Fruit fly (Drosophila melanogaster): ENCODE measurements around the gene raptor.

The raptor gene

DNA sequence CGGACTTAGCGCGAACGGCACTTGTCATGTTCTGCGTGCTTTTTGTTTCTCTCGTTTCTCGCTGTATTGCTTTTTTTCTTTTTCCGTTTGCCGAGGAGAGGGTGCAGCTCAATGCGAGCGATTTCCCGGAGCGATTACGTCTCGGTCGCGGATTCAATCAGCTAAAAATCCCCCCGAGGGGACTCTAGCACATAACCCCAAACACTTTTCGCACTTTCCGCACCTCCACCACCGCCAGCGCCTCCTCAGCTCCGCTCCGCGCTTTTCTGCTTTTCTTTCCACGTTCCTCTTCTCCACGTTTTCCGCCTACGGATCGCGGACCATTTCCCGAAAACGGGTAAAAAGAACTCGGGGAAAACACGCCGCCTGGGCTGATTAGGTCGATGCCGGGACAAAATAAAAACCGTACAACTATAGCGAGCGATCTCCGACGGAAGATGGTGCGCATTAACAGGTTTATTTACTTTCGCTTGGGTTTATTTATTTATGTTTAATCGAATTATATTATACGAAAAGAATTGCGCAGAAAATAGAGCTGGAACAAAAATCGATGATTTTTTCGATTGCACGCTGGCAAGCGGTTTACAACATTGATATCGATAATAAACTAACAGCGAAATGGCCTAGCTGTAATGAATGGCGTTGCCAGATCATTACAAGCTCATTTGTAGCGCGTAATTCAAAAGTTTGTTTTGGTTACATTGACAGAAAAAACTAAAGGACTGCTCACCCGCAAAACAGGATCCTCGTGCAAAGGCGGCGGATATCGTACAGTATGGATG is at the start of gene raptor:
Gene raptor (minus strand): TSS at position 523 of the 782 bp plus-strand sequence.
- TF ChIP-seq pan (optimal IDR thresholded peaks at IDR 0.05): no peak

DNA sequence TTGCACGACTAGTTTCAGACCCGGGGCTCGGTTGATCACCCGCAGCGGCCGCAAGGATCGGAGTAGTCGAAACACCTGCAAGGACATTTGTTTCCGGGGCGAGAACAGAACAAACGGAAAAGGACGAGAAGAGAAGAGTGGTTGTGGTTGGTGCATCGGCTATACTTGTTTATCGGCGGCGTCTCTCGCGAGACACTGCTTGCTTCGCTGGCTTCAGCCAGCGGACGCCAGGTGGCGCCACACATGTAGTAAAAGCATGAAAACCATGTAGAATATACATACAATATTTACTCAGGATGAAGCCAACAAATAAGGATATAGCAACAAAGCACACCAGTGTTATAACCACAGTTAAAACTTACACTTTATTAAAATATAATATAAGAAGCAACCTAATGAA is 19.9 kb upstream of the raptor start:
- no peak for TF ChIP-seq psq (optimal IDR thresholded peaks at IDR 0.05)
- no peak for TF ChIP-seq usp (GFP tag; optimal IDR thresholded peaks at IDR 0.05)
- no peak for TF ChIP-seq CG8478 (optimal IDR thresholded peaks at IDR 0.05)
- TF ChIP-seq Dll (optimal IDR thresholded peaks at IDR 0.05): no peak
- no peak for TF ChIP-seq pan (optimal IDR thresholded peaks at IDR 0.05)
- no peak for TF ChIP-seq EcR (GFP tag; optimal IDR thresholded peaks at IDR 0.05)

DNA sequence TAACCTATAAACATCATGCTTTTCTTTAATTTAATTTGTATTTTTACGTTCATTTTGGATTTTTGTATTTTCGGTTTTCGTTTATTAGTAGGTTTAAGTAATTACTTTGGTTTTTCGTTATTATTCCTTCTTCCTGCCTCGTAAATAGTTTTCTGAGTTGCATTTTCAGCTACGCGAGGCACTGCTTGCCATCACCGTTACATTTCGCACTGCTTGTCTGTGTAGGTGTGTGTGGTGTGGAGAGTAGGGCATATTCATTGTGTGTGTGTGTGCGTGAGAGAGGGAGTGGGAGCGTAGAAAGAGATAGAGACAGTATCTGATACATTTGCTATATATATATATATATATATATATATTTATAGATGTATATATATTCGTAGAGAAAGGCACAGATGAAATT is 14.7 kb upstream of the raptor start:
- TF ChIP-seq Dll (optimal IDR thresholded peaks at IDR 0.05) (no peak), psq (optimal IDR thresholded peaks at IDR 0.05) (no peak), EcR (GFP tag; optimal IDR thresholded peaks at IDR 0.05) (no peak), usp (GFP tag; optimal IDR thresholded peaks at IDR 0.05) (no peak), pan (optimal IDR thresholded peaks at IDR 0.05) (no peak), CG8478 (optimal IDR thresholded peaks at IDR 0.05) (no peak)

DNA sequence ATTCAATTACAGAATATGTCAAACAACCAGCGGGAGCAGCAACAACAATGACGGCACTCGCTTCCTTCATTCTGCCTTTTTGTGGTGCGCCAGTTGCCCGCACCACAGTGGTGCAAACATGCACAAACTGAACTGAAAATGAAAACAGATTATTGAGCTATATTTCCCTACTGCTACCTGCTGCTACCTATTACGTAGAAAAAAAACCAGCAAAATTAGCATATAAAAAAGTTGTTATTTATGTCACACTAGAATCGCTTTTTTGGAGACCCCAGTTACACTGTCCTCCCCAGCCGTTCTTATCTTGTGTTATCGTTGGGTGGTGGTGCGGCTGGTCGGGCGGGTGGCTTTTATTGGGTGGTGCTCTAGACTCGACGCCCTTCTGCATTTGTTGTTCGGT is 7.6 kb upstream of the raptor start:
- TF ChIP-seq Dll (optimal IDR thresholded peaks at IDR 0.05): no peak

DNA sequence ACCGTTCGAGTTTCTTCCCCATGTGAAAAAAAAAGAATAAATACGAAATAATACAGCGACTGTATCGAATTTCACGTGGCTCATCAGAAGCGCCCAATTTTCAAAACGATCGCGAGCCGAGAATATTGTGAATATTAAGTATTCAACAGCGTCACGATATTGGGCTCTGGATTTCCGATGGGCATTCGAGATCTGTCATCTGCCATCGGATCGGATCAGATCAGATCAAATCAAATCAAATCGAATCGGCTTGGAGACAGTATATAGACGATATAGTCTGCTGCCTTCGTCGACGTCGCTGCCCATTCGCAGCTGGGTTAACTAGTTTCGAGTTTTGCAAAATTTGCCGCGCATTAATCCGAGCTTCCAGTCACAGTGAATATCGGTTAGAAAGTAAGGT is 4.6 kb upstream of the raptor start:
- TF ChIP-seq CG8478 (optimal IDR thresholded peaks at IDR 0.05) (no peak), Dll (optimal IDR thresholded peaks at IDR 0.05) (no peak), EcR (GFP tag; optimal IDR thresholded peaks at IDR 0.05) (no peak), usp (GFP tag; optimal IDR thresholded peaks at IDR 0.05) (no peak), psq (optimal IDR thresholded peaks at IDR 0.05) (no peak), pan (optimal IDR thresholded peaks at IDR 0.05) (no peak)

DNA sequence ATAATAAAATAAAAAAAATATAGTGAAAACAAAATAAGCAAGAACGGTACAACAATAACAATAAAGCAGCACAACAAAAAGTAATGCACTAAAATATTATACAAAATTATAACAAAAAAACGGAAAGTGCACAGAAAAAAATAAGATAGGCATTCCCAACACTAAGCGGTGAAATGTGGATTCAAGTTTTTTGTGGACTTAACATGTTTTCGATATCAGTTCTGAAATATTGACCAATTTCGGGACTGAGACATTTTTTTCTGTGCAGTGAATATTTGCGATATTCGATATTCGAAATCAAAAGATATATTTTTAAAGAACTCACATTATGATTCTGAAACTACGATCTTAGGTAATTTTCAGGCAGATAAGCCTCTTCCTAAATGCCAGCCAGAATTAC is 4.1 kb upstream of the raptor start:
- TF ChIP-seq pan (optimal IDR thresholded peaks at IDR 0.05) (no peak), usp (GFP tag; optimal IDR thresholded peaks at IDR 0.05) (no peak), CG8478 (optimal IDR thresholded peaks at IDR 0.05) (no peak), EcR (GFP tag; optimal IDR thresholded peaks at IDR 0.05) (no peak), psq (optimal IDR thresholded peaks at IDR 0.05) (no peak), Dll (optimal IDR thresholded peaks at IDR 0.05) (no peak)

DNA sequence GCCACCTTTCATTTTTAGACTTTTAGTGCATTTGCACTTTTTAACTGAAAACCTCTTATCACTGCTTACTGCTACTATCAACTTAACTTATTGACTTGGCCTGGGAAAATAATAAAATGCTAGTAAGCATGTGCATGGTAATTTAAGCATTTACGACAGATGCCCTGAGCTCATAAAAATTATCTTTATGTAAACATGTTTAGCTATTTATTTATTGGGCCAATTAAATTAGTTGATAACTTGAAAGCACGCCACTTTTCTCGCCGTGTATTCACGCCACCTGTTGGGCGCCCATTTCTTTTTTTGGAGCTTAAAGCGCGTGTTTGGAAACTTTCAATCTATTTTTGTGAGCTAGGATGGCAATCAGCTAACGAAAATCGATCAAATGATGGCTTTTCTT is 2.2 kb upstream of the raptor start:
- TF ChIP-seq CG8478 (optimal IDR thresholded peaks at IDR 0.05): no peak
- no peak for TF ChIP-seq pan (optimal IDR thresholded peaks at IDR 0.05)
- TF ChIP-seq Dll (optimal IDR thresholded peaks at IDR 0.05): no peak
- TF ChIP-seq psq (optimal IDR thresholded peaks at IDR 0.05): no peak
- no peak for TF ChIP-seq EcR (GFP tag; optimal IDR thresholded peaks at IDR 0.05)
- no peak for TF ChIP-seq usp (GFP tag; optimal IDR thresholded peaks at IDR 0.05)

DNA sequence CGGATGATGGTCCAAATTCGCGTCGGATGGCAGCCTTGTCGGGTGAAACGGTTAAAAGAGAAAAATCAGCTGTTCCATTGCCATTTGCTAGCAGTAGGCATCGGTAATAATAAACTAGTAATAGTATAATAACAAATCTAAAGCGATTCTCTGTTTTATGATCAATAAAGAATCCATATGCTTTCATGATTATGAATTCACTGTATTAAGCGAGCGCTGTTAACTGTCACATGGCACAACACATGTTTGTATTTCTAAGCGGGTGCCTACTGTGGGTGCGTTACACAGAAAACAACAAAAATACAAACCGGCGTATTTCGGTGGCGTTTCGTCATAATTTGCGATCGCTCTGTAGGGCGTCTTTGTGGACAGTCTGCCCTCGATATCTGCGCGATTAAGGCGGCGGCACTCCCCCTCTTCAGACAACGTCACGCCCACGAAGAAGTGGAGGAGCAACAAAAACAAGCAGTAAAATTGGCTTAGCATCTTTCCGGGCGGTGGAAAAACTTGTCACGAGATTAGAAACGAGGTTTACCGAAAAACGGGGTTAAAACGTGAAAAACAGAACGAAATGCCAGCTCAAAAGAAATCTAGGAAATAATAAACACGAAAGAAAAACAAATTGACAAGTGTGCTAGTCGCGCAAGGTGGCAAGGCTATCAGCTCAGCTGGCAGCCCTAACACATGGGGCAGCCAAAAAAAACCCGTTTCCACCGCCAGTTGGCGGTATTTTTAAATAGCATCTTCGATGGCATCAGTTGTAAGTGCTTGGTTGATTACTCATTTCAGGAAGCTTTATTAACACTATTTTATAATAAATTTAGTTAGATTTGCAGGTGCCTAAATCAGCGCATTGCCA is 1.0 kb upstream of the raptor start, which contains the start of the genes Nep1 and Mipp2:
Gene Nep1 (plus strand): TSS at position 397 of the 859 bp plus-strand sequence.
Gene Mipp2 (minus strand): TSS at position 663 of the 859 bp plus-strand sequence.
- TF ChIP-seq CG8478 (optimal IDR thresholded peaks at IDR 0.05) (no peak), Dll (optimal IDR thresholded peaks at IDR 0.05) (no peak), EcR (GFP tag; optimal IDR thresholded peaks at IDR 0.05) (no peak), pan (optimal IDR thresholded peaks at IDR 0.05) (no peak), psq (optimal IDR thresholded peaks at IDR 0.05) (no peak), usp (GFP tag; optimal IDR thresholded peaks at IDR 0.05) (no peak)

DNA sequence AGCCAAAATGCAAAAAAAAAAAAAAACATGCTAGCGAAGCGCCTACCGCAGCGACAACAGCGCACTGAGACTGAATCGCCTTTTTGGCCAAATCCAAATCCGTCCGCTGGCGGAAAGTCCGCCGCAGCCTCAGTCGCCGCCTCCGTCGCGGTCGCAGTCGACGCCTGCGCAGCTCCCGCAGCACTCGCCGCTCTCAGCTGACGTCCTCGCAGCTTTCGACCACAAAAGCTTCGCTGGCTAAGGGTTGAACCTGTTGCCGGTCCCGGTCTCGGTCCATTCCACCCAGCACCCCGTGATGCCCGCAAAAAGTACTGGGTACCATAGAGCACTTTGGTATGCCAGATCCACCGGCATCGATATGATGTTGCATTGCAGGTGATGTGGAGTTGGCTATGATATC is 8.7 kb downstream of the raptor start, which contains the start of gene CG4660:
Gene CG4660 (minus strand): TSS at position 77 of the 400 bp plus-strand sequence.
- no peak for TF ChIP-seq usp (GFP tag; optimal IDR thresholded peaks at IDR 0.05)
- no peak for TF ChIP-seq pan (optimal IDR thresholded peaks at IDR 0.05)
- no peak for TF ChIP-seq CG8478 (optimal IDR thresholded peaks at IDR 0.05)
- TF ChIP-seq psq (optimal IDR thresholded peaks at IDR 0.05): no peak
- TF ChIP-seq EcR (GFP tag; optimal IDR thresholded peaks at IDR 0.05): no peak
- TF ChIP-seq Dll (optimal IDR thresholded peaks at IDR 0.05): no peak

DNA sequence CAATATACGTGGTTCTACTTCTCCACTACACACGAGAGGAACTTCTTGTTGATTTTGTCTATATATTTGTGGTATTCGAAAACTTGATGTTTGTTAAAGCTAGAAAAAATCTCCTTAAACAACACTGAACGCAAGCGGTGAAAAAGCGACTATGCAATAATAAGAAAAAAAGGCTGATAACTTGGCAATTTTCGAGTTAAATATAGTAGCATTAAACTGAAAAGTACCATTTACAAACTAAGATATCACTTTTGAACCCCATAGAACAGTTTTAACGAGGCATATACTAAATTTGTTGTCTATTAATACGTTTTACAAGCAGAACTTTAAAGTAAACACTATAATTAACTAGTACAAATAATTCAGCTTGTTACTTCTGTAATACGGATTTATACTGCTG is 12.3 kb downstream of the raptor start, which contains the start of gene CG4666:
Gene CG4666 (minus strand): TSS at position 101 of the 400 bp plus-strand sequence.
- TF ChIP-seq psq (optimal IDR thresholded peaks at IDR 0.05): no peak
- TF ChIP-seq usp (GFP tag; optimal IDR thresholded peaks at IDR 0.05): no peak
- TF ChIP-seq pan (optimal IDR thresholded peaks at IDR 0.05): no peak
- no peak for TF ChIP-seq EcR (GFP tag; optimal IDR thresholded peaks at IDR 0.05)
- no peak for TF ChIP-seq Dll (optimal IDR thresholded peaks at IDR 0.05)
- no peak for TF ChIP-seq CG8478 (optimal IDR thresholded peaks at IDR 0.05)

DNA sequence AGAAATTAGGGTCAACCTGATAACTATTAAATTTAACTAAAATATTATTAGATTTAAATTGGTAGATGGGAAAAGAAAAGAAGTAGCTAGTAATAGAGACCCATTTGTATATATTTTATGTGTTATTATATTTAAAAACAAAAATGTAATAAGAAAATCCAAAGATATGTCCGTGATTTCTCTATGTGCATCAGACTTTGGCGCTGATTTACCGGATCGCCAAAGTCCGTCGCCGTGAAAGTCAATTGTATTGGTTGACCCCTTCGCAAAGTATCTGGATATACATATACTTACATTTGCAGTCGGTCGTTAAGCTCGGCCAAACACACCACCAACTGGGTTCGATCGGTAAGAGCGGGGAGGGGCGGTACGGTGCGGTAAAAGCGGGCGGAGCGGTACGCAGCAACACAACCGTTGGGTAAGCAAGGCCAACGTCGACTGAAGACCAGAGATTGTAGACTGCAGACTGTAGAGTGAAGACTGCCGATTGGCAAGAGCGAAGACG is 12.9 kb downstream of the raptor start:
- TF ChIP-seq pan (optimal IDR thresholded peaks at IDR 0.05): no peak
- no peak for TF ChIP-seq usp (GFP tag; optimal IDR thresholded peaks at IDR 0.05)
- no peak for TF ChIP-seq Dll (optimal IDR thresholded peaks at IDR 0.05)
- TF ChIP-seq CG8478 (optimal IDR thresholded peaks at IDR 0.05): no peak
- TF ChIP-seq EcR (GFP tag; optimal IDR thresholded peaks at IDR 0.05): no peak
- TF ChIP-seq psq (optimal IDR thresholded peaks at IDR 0.05): no peak

DNA sequence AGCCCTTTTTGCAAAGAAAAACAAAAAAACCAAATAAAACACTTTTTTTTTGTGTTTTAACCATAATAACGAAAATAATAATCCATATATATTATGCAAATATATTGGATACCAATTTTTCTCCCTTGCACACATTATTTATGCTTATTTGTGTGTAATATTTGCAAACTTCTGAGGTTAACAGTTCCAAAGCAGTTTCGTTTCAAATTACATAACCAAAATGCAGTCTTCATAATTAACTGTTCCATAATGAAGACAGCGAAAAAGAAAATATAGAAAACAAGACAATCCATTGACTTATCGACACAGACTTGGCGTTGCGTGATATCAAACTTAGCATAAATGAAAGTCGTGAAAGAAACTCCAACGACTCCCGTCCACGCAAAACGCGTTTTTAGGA is 14.4 kb downstream of the raptor start:
- no peak for TF ChIP-seq CG8478 (optimal IDR thresholded peaks at IDR 0.05)
- no peak for TF ChIP-seq pan (optimal IDR thresholded peaks at IDR 0.05)
- TF ChIP-seq EcR (GFP tag; optimal IDR thresholded peaks at IDR 0.05): no peak
- TF ChIP-seq Dll (optimal IDR thresholded peaks at IDR 0.05): no peak
- no peak for TF ChIP-seq usp (GFP tag; optimal IDR thresholded peaks at IDR 0.05)
- TF ChIP-seq psq (optimal IDR thresholded peaks at IDR 0.05): no peak
